Worm (Caenorhabditis elegans) whole organism, L1 larva: Measurements from ENCODE around the gene T10B9.9.

Experiments
- C04F5.9 ChIP-seq: sonication (generic microtip); optimal IDR thresholded peaks from 2 replicates; lab custom pipeline; 2016; ENCODE audit warnings: missing genetic modification characterization, missing compliant biosample characterization
- C34B4.2 ChIP-seq: sonication (generic microtip); optimal IDR thresholded peaks from 2 replicates; lab custom pipeline; 2017; ENCODE audit warnings: mild to moderate bottlenecking, missing genetic modification characterization, missing compliant biosample characterization
- Y116A8C.19 ChIP-seq: sonication (generic microtip); optimal IDR thresholded peaks from 2 replicates; lab custom pipeline; 2016; ENCODE audit warnings: missing compliant biosample characterization, missing genetic modification characterization, borderline replicate concordance
- aly-2 ChIP-seq: fragments of 150-350 bp; optimal IDR thresholded peaks from 2 replicates; lab custom pipeline; 2014; ENCODE audit warnings: missing biosample characterization, missing genetic modification characterization
- ama-1 ChIP-seq: fragments of 150-350 bp; optimal IDR thresholded peaks from 2 replicates; lab custom pipeline; 2014
- blmp-1 ChIP-seq: fragments of 150-350 bp; optimal IDR thresholded peaks from 2 replicates; lab custom pipeline; 2014; ENCODE audit warnings: missing biosample characterization, missing genetic modification characterization
- ceh-90 ChIP-seq: sonication (generic microtip); optimal IDR thresholded peaks from 2 replicates; lab custom pipeline; 2016; ENCODE audit warnings: missing genetic modification characterization, missing compliant biosample characterization
- dpl-1 ChIP-seq, 3 experiments: fragments of 150-350 bp in 2 of 3; sonication (generic microtip) in 1 of 3; optimal IDR thresholded peaks; 2 replicates each; lab custom pipeline; 2014 to 2017; ENCODE audit warnings: missing biosample characterization in 3 of 3, missing genetic modification characterization in 3 of 3, missing genetic modification reagents in 3 of 3
- dsc-1 ChIP-seq: sonication (generic microtip); optimal IDR thresholded peaks from 2 replicates; lab custom pipeline; 2016; ENCODE audit warnings: mild to moderate bottlenecking, missing genetic modification characterization, missing compliant biosample characterization
- efl-1 ChIP-seq, 4 experiments: fragments of 150-350 bp; optimal IDR thresholded peaks in 3 of 4; peaks in 1 of 4; 1 replicate in 1 of 4; 2 replicates in 3 of 4; lab custom pipeline; 2014; ENCODE audit warnings: missing biosample characterization in 2 of 4, missing genetic modification characterization in 2 of 4, missing genetic modification reagents in 2 of 4
- egl-27 ChIP-seq, 2 experiments: fragments of 150-350 bp in 1 of 2; sonication (generic microtip); optimal IDR thresholded peaks; 3 replicates each; lab custom pipeline; 2017 to 2018; ENCODE audit warnings: missing biosample characterization in 2 of 2, missing genetic modification characterization in 2 of 2, missing genetic modification reagents in 2 of 2
- elt-3 ChIP-seq, 6 experiments: fragments of 150-350 bp in 1 of 6; sonication (generic microtip); optimal IDR thresholded peaks; 2 replicates each; lab custom pipeline; 2017 to 2018; ENCODE audit warnings: missing biosample characterization in 6 of 6, missing genetic modification characterization in 6 of 6, inconsistent platforms in 1 of 6
- ets-5 ChIP-seq: fragments of 200-800 bp; sonication (Bioruptor generic); IDR thresholded peaks from 2 replicates; pipeline ENCODE4 v1.3.6; 2022; ENCODE audit warnings: missing genetic modification characterization, missing compliant biosample characterization
- fkh-10 ChIP-seq: sonication (generic microtip); optimal IDR thresholded peaks from 2 replicates; lab custom pipeline; 2017; ENCODE audit warnings: missing biosample characterization, missing genetic modification reagents, missing genetic modification characterization
- fkh-4 ChIP-seq: sonication (generic microtip); optimal IDR thresholded peaks from 2 replicates; lab custom pipeline; 2016; ENCODE audit warnings: missing compliant biosample characterization, missing genetic modification characterization, borderline replicate concordance
- grh-1 ChIP-seq: fragments of 200-800 bp; sonication (Bioruptor generic); IDR thresholded peaks from 2 replicates; pipeline ENCODE4 v1.3.6; 2022; ENCODE audit warnings: missing genetic modification reagents, missing genetic modification characterization, missing compliant biosample characterization
- hlh-4 ChIP-seq: sonication (generic microtip); optimal IDR thresholded peaks from 2 replicates; lab custom pipeline; 2016; ENCODE audit warnings: mild to moderate bottlenecking, missing genetic modification characterization, missing compliant biosample characterization
- irx-1 ChIP-seq: sonication (generic microtip); optimal IDR thresholded peaks from 2 replicates; lab custom pipeline; 2016; ENCODE audit warnings: missing genetic modification characterization, missing compliant biosample characterization
- lin-14 ChIP-seq: fragments of 200-800 bp; sonication (Bioruptor generic); optimal IDR thresholded peaks from 2 replicates; lab custom pipeline; 2018; ENCODE audit warnings: mild to moderate bottlenecking, missing genetic modification characterization, moderate library complexity, missing compliant biosample characterization
- lin-35 ChIP-seq, 2 experiments: fragments of 150-350 bp; optimal IDR thresholded peaks; 2 replicates each; lab custom pipeline; 2014; ENCODE audit warnings: missing biosample characterization in 2 of 2, missing genetic modification characterization in 2 of 2, missing genetic modification reagents in 2 of 2
- lin-39 ChIP-seq: fragments of 150-350 bp; optimal IDR thresholded peaks from 2 replicates; lab custom pipeline; 2014; ENCODE audit warnings: missing biosample characterization, missing genetic modification reagents, missing genetic modification characterization
- mab-9 ChIP-seq: fragments of 200-800 bp; sonication (Bioruptor generic); IDR thresholded peaks from 2 replicates; pipeline ENCODE4 v1.3.6; 2022; ENCODE audit warnings: missing genetic modification reagents, missing genetic modification characterization, missing compliant biosample characterization
- mef-2 ChIP-seq: fragments of 150-350 bp; optimal IDR thresholded peaks from 2 replicates; lab custom pipeline; 2014; ENCODE audit warnings: missing biosample characterization, missing genetic modification characterization
- mep-1 ChIP-seq: fragments of 150-350 bp; optimal IDR thresholded peaks from 2 replicates; lab custom pipeline; 2014; ENCODE audit warnings: missing biosample characterization, missing genetic modification characterization
- nhr-11 ChIP-seq: fragments of 150-350 bp; optimal IDR thresholded peaks from 2 replicates; lab custom pipeline; 2014; ENCODE audit warnings: missing biosample characterization, missing genetic modification characterization
- nhr-28 ChIP-seq: fragments of 150-350 bp; optimal IDR thresholded peaks from 2 replicates; lab custom pipeline; 2014; ENCODE audit warnings: missing biosample characterization, missing genetic modification characterization
- nhr-77 ChIP-seq: fragments of 150-350 bp; optimal IDR thresholded peaks from 2 replicates; lab custom pipeline; 2014; ENCODE audit warnings: missing biosample characterization, missing genetic modification characterization
- nhr-84 ChIP-seq: sonication (generic microtip); optimal IDR thresholded peaks from 2 replicates; lab custom pipeline; 2017; ENCODE audit warnings: missing biosample characterization, missing genetic modification characterization
- nhr-85 ChIP-seq: sonication (generic microtip); peaks from one replicate; lab custom pipeline; 2016; ENCODE audit warnings: missing genetic modification characterization, inconsistent platforms, missing compliant biosample characterization
- pag-3 ChIP-seq: sonication (generic microtip); optimal IDR thresholded peaks from 2 replicates; lab custom pipeline; 2017; ENCODE audit warnings: missing genetic modification characterization, mild to moderate bottlenecking, missing compliant biosample characterization, antibody characterized with exemption, borderline replicate concordance; ENCODE audit not compliant: insufficient read depth
- pqm-1 ChIP-seq: sonication (generic microtip); optimal IDR thresholded peaks from 3 replicates; lab custom pipeline; 2017; ENCODE audit warnings: missing biosample characterization, missing genetic modification characterization
- rnt-1 ChIP-seq: sonication (generic microtip); optimal IDR thresholded peaks from 2 replicates; lab custom pipeline; 2016; ENCODE audit warnings: mild to moderate bottlenecking, missing genetic modification characterization, moderate library complexity, missing compliant biosample characterization
- snu-23 ChIP-seq: sonication (generic microtip); optimal IDR thresholded peaks from 2 replicates; lab custom pipeline; 2016; ENCODE audit warnings: missing genetic modification characterization, missing compliant biosample characterization
- sup-37 ChIP-seq: fragments of 200-800 bp; sonication (Bioruptor generic); optimal IDR thresholded peaks from 2 replicates; lab custom pipeline; 2018; ENCODE audit warnings: mild to moderate bottlenecking, missing genetic modification characterization, missing compliant biosample characterization
- tbx-2 ChIP-seq: sonication (generic microtip); optimal IDR thresholded peaks from 2 replicates; lab custom pipeline; 2016; ENCODE audit warnings: missing genetic modification characterization, missing compliant biosample characterization
- unc-130 ChIP-seq: fragments of 150-350 bp; optimal IDR thresholded peaks from 2 replicates; lab custom pipeline; 2017; ENCODE audit warnings: missing biosample characterization, missing genetic modification characterization, inconsistent platforms
- unc-62 ChIP-seq: fragments of 150-350 bp; optimal IDR thresholded peaks from 2 replicates; lab custom pipeline; 2014; ENCODE audit warnings: missing biosample characterization, missing genetic modification reagents, missing genetic modification characterization
- unc-98 ChIP-seq: fragments of 200-800 bp; sonication (Bioruptor generic); IDR thresholded peaks from 2 replicates; pipeline ENCODE4 v1.3.6; 2022; ENCODE audit warnings: missing genetic modification characterization, missing compliant biosample characterization
- xbp-1 ChIP-seq: sonication (generic microtip); optimal IDR thresholded peaks from 2 replicates; lab custom pipeline; 2016; ENCODE audit warnings: missing genetic modification characterization, missing compliant biosample characterization
- ztf-4 ChIP-seq: fragments of 150-350 bp; optimal IDR thresholded peaks from 2 replicates; lab custom pipeline; 2014; ENCODE audit warnings: missing biosample characterization, missing genetic modification characterization

The T10B9.9 gene

ce11 chrII:9774653-9775052, 1.0 kb downstream of the T10B9.9 start (continued):
- TF ChIP-seq dpl-1 (GFP tag; optimal IDR thresholded peaks at IDR 0.05; lab: Kevin White, UChicago) (peak in 2 of 3 experiments; percentile 49 to 53), grh-1 (GFP tag; lab: Robert Waterston, UW) (no peak), ets-5 (GFP tag; lab: Robert Waterston, UW) (no peak), nhr-84 (tag; lab: Kevin White, UChicago) (no peak), Y116A8C.19 (no peak), C04F5.9 (tag; lab: Kevin White, UChicago) (no peak), ztf-4 (tag; lab: Kevin White, UChicago) (no peak), snu-23 (GFP tag; lab: Kevin White, UChicago) (peak; percentile 72), lin-14 (GFP tag; lab: Kevin White, UChicago) (peak; percentile 54), mep-1 (peak; percentile 50), lin-39 (tag; lab: Kevin White, UChicago) (no peak), elt-3 (tag; optimal IDR thresholded peaks at IDR 0.05; lab: Kevin White, UChicago) (peak in 2 of 6 experiments; percentile 17 to 49), efl-1 (optimal IDR thresholded peaks at IDR 0.05; lab: Kevin White, UChicago) (peak; percentile 35 to 52), efl-1 (GFP tag; optimal IDR thresholded peaks at IDR 0.05 in 1 of 2; lab: Kevin White, UChicago) (peak; percentile 41 to 93), mab-9 (GFP tag; lab: Robert Waterston, UW) (peak; percentile 25; the same call in 1 of the 2 replicates), unc-62 (GFP tag; lab: Kevin White, UChicago) (no peak), pqm-1 (tag; lab: Kevin White, UChicago) (no peak), unc-98 (GFP tag; lab: Robert Waterston, UW) (no peak), aly-2 (peak; percentile 42), ceh-90 (tag; lab: Kevin White, UChicago) (no peak), nhr-28 (tag; lab: Kevin White, UChicago) (no peak), fkh-10 (no peak), hlh-4 (tag; lab: Kevin White, UChicago) (peak; percentile 16), nhr-85 (tag; lab: Kevin White, UChicago) (peak; percentile 58), C34B4.2 (tag; lab: Kevin White, UChicago) (no peak), ama-1 (lab: Kevin White, UChicago) (no peak), fkh-4 (tag; lab: Kevin White, UChicago) (no peak), sup-37 (no peak), nhr-77 (tag; lab: Kevin White, UChicago) (peak; percentile 52), lin-35 (GFP tag; optimal IDR thresholded peaks at IDR 0.05; lab: Kevin White, UChicago) (peak; percentile 48 to 68), irx-1 (tag; lab: Kevin White, UChicago) (peak; percentile 61), xbp-1 (tag; lab: Kevin White, UChicago) (peak; percentile 66), egl-27 (tag; optimal IDR thresholded peaks at IDR 0.05; lab: Kevin White, UChicago) (no peak), blmp-1 (tag; lab: Kevin White, UChicago) (no peak), unc-130 (peak; percentile 50), mef-2 (tag; lab: Kevin White, UChicago) (no peak)

ce11 chrII:9773892-9774581, 1.7 kb downstream of the T10B9.9 start, which contains the start of gene ZK1321.4:
Gene ZK1321.4, minus strand, starts transcription at chrII:9773942.
- no peak for TF ChIP-seq nhr-11 (tag; lab: Kevin White, UChicago)
- TF ChIP-seq dsc-1 (tag; lab: Kevin White, UChicago) = peak; percentile 77
- TF ChIP-seq rnt-1 (tag; lab: Kevin White, UChicago) = peak; percentile 58
- no peak for TF ChIP-seq tbx-2 (tag; lab: Kevin White, UChicago)
- TF ChIP-seq unc-130 = peak; percentile 41
- peak; percentile 35 for TF ChIP-seq lin-14 (GFP tag; lab: Kevin White, UChicago)
- TF ChIP-seq fkh-4 (tag; lab: Kevin White, UChicago) = peak; percentile 4
- TF ChIP-seq pag-3 = peak; percentile 97
